Fruit fly (Drosophila melanogaster) whole organism, embryonic: ENCODE results near the gene CG42674.

Source experiments
- BEAF-32 ChIP-seq: fragments of 200-800 bp; sonication (Bioruptor generic); optimal IDR thresholded peaks from 3 replicates; lab custom pipeline; 2017; ENCODE audit warnings: missing biosample characterization, missing genetic modification characterization, mild to moderate bottlenecking, moderate library complexity, missing genetic modification reagents
- amos ChIP-seq: fragments of 200-800 bp; sonication (Bioruptor generic); IDR thresholded peaks from 2 replicates; pipeline ENCODE4 v1.3.6; 2022; ENCODE audit warnings: missing biosample characterization, missing genetic modification characterization; ENCODE audit not compliant: partially characterized antibody
- pnt ChIP-seq: fragments of 200-800 bp; sonication (Bioruptor generic); optimal IDR thresholded peaks from 3 replicates; lab custom pipeline; 2016; ENCODE audit warnings: missing biosample characterization, missing genetic modification characterization
- sim ChIP-seq: fragments of 200-800 bp; sonication (Bioruptor generic); IDR thresholded peaks from 2 replicates; pipeline ENCODE4 v1.3.6; 2022; ENCODE audit warnings: missing biosample characterization, missing genetic modification characterization

Gene CG42674

dm6 chr3L:20103777-20104542 lies 94.2 kb downstream of the CG42674 start, which contains the start of gene CG14186 (continued):
- TF ChIP-seq sim (no peak), amos (GFP tag; lab: Robert Waterston, UW) (peak; percentile 44; the same call in 1 of the 2 replicates), BEAF-32 (GFP tag; lab: Kevin White, UChicago) (peak; percentile 3), pnt (no peak)
